Worm (Caenorhabditis elegans) whole organism, late embryonic: ENCODE measurements around the gene C29F3.7.

Source experiments
- ama-1 ChIP-seq: fragments of 150-350 bp; optimal IDR thresholded peaks from 2 replicates; lab custom pipeline; 2014
- dve-1 ChIP-seq: sonication (generic microtip); optimal IDR thresholded peaks from 2 replicates; lab custom pipeline; 2017; ENCODE audit warnings: antibody characterized with exemption, mild to moderate bottlenecking, missing genetic modification characterization, missing compliant biosample characterization
- ets-4 ChIP-seq: sonication (generic microtip); optimal IDR thresholded peaks from 2 replicates; lab custom pipeline; 2016; ENCODE audit warnings: missing genetic modification characterization, missing compliant biosample characterization
- hlh-6 ChIP-seq: sonication (generic microtip); optimal IDR thresholded peaks from 2 replicates; lab custom pipeline; 2016; ENCODE audit warnings: missing genotype, missing genetic modification characterization, missing compliant biosample characterization
- pha-4 ChIP-seq: fragments of 150-350 bp; optimal IDR thresholded peaks from 2 replicates; lab custom pipeline; 2018; ENCODE audit warnings: missing biosample characterization, missing genetic modification reagents, missing genetic modification characterization
- zip-5 ChIP-seq: sonication (generic microtip); optimal IDR thresholded peaks from 2 replicates; lab custom pipeline; 2016; ENCODE audit warnings: missing genetic modification characterization, missing compliant biosample characterization

DNA sequence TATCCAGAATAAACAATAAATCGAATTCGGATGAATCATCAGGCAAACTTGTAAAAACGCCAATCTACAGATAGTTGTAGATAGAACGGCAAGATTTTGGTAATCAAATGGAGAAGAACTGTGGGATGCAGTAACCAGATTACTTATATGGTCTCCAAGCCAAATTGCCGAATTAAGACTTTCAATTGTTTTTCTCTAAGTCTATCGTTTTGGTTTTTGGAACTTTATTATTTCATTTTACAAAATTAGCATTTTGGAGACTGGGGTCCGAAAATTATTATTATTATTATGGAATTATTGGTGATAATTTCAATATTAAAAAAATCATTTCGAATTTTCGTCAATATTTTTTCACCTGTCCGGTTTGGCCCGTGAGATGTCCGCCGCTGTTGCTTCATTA, 15.3 kb upstream of the C29F3.7 start, which contains the start of gene clec-228:
- no peak for TF ChIP-seq hlh-6
- no peak for TF ChIP-seq ama-1
- no peak for TF ChIP-seq zip-5
- no peak for TF ChIP-seq ets-4 (tag; lab: Kevin White, UChicago)
- TF ChIP-seq dve-1 (tag; lab: Kevin White, UChicago) = no peak
- no peak for TF ChIP-seq pha-4
